Fruit fly (Drosophila melanogaster) whole organism, embryonic: ENCODE data around the gene ninaE.

Experiments
- CG10209 ChIP-seq: fragments of 200-800 bp; sonication (Bioruptor generic); optimal IDR thresholded peaks from 3 replicates; lab custom pipeline; 2017; ENCODE audit warnings: missing biosample characterization, mild to moderate bottlenecking, missing genetic modification characterization, missing genetic modification reagents
- CG10543 ChIP-seq: fragments of 200-800 bp; sonication (Bioruptor generic); optimal IDR thresholded peaks from 3 replicates; lab custom pipeline; 2017; ENCODE audit warnings: missing biosample characterization, mild to moderate bottlenecking, missing genetic modification characterization, moderate library complexity
- CG11723 ChIP-seq: fragments of 200-800 bp; sonication (Bioruptor generic); optimal IDR thresholded peaks from 2 replicates; lab custom pipeline; 2017; ENCODE audit warnings: missing biosample characterization, mild to moderate bottlenecking, missing genetic modification characterization
- CG12155 ChIP-seq: fragments of 200-800 bp; sonication (Bioruptor generic); optimal IDR thresholded peaks from 3 replicates; lab custom pipeline; 2016; ENCODE audit warnings: missing biosample characterization, missing genetic modification characterization
- CG12299 ChIP-seq: fragments of 200-800 bp; sonication (Bioruptor generic); optimal IDR thresholded peaks from 2 replicates; lab custom pipeline; 2018; ENCODE audit warnings: missing biosample characterization, mild to moderate bottlenecking, missing genetic modification characterization
- CG15601 ChIP-seq: fragments of 200-800 bp; sonication (Bioruptor generic); optimal IDR thresholded peaks from 3 replicates; lab custom pipeline; 2019; ENCODE audit warnings: missing biosample characterization, mild to moderate bottlenecking, missing genetic modification characterization, moderate library complexity
- CG17361 ChIP-seq: fragments of 200-800 bp; sonication (Bioruptor generic); IDR thresholded peaks from 3 replicates; pipeline ENCODE4 v1.3.6; 2022; ENCODE audit warnings: missing biosample characterization, missing genetic modification characterization
- CG2202 ChIP-seq: fragments of 200-800 bp; sonication (Bioruptor generic); optimal IDR thresholded peaks from 2 replicates; lab custom pipeline; 2018; ENCODE audit warnings: missing biosample characterization, mild to moderate bottlenecking, missing genetic modification characterization
- CG3726 ChIP-seq: fragments of 200-800 bp; sonication (Bioruptor generic); IDR thresholded peaks from 3 replicates; pipeline ENCODE4, ENCODE4 v1.3.6; 2022; ENCODE audit warnings: missing biosample characterization, missing genetic modification characterization
- CG4282 ChIP-seq: fragments of 200-800 bp; sonication (Bioruptor generic); optimal IDR thresholded peaks from 2 replicates; lab custom pipeline; 2016; ENCODE audit warnings: missing biosample characterization, missing genetic modification characterization
- CG6854 ChIP-seq: fragments of 200-800 bp; sonication (Bioruptor generic); optimal IDR thresholded peaks from 3 replicates; lab custom pipeline; 2017; ENCODE audit warnings: missing biosample characterization, mild to moderate bottlenecking, missing genetic modification characterization
- CG7372 ChIP-seq: fragments of 200-800 bp; sonication (Bioruptor generic); IDR thresholded peaks from 2 replicates; pipeline ENCODE4 v1.3.6; 2022; ENCODE audit warnings: missing biosample characterization, missing genetic modification characterization
- CG7556 ChIP-seq: fragments of 200-800 bp; sonication (Bioruptor generic); optimal IDR thresholded peaks from 2 replicates; lab custom pipeline; 2017; ENCODE audit warnings: missing biosample characterization, mild to moderate bottlenecking, missing genetic modification characterization
- CG7839 ChIP-seq: fragments of 200-800 bp; sonication (Bioruptor generic); optimal IDR thresholded peaks from 3 replicates; lab custom pipeline; 2018; ENCODE audit warnings: missing biosample characterization, mild to moderate bottlenecking, missing genetic modification characterization, moderate library complexity
- CG8359 ChIP-seq: fragments of 200-800 bp; sonication (Bioruptor generic); optimal IDR thresholded peaks from 2 replicates; lab custom pipeline; 2017; ENCODE audit warnings: missing biosample characterization, mild to moderate bottlenecking, missing genetic modification characterization, borderline replicate concordance
- CG8388 ChIP-seq: fragments of 200-800 bp; sonication (Bioruptor generic); optimal IDR thresholded peaks from 2 replicates; lab custom pipeline; 2019; ENCODE audit warnings: missing biosample characterization, mild to moderate bottlenecking, missing genetic modification characterization, moderate library complexity
- CG9932 ChIP-seq: fragments of 200-800 bp; sonication (Bioruptor generic); IDR thresholded peaks from 2 replicates; pipeline ENCODE4 v1.3.6; 2022; ENCODE audit warnings: missing biosample characterization, missing genetic modification characterization
- Deaf1 ChIP-seq: fragments of 200-800 bp; optimal IDR thresholded peaks from 3 replicates; lab custom pipeline; 2019; ENCODE audit warnings: missing biosample characterization, mild to moderate bottlenecking, missing genetic modification characterization, moderate library complexity
- ERR ChIP-seq: fragments of 200-800 bp; sonication (Bioruptor generic); optimal IDR thresholded peaks from 2 replicates; lab custom pipeline; 2016; ENCODE audit warnings: missing biosample characterization, missing genetic modification characterization
- Lhr ChIP-seq: fragments of 200-800 bp; sonication (Bioruptor generic); optimal IDR thresholded peaks from 3 replicates; lab custom pipeline; 2017; ENCODE audit warnings: mild to moderate bottlenecking, missing biosample characterization, missing genetic modification reagents, missing genetic modification characterization
- Lim3 ChIP-seq: fragments of 200-800 bp; sonication (Bioruptor generic); IDR thresholded peaks from 2 replicates; pipeline ENCODE4 v1.3.6; 2022; ENCODE audit warnings: missing biosample characterization, missing genetic modification characterization
- MBD-R2 ChIP-seq: fragments of 200-800 bp; sonication (Bioruptor generic); IDR thresholded peaks from 2 replicates; pipeline ENCODE4 v1.3.6; 2022; ENCODE audit warnings: missing biosample characterization, missing genetic modification characterization
- Mad ChIP-seq: fragments of 200-800 bp; sonication (Bioruptor generic); optimal IDR thresholded peaks from 2 replicates; lab custom pipeline; 2016; ENCODE audit warnings: missing biosample characterization, missing genetic modification characterization
- Meics ChIP-seq: fragments of 200-800 bp; sonication (Bioruptor generic); optimal IDR thresholded peaks from 2 replicates; lab custom pipeline; 2017; ENCODE audit warnings: missing biosample characterization, mild to moderate bottlenecking, missing genetic modification characterization
- Mes4 ChIP-seq: fragments of 200-800 bp; sonication (Bioruptor generic); optimal IDR thresholded peaks from 2 replicates; lab custom pipeline; 2016; ENCODE audit warnings: missing biosample characterization, missing genetic modification characterization
- Mrtf ChIP-seq: fragments of 200-800 bp; sonication (Bioruptor generic); IDR thresholded peaks from 3 replicates; pipeline ENCODE4 v1.3.6; 2022; ENCODE audit warnings: missing biosample characterization, missing genetic modification characterization
- NC2α ChIP-seq: fragments of 200-800 bp; sonication (Bioruptor generic); optimal IDR thresholded peaks from 2 replicates; lab custom pipeline; 2016; ENCODE audit warnings: missing biosample characterization, missing genetic modification characterization
- ab ChIP-seq: fragments of 200-800 bp; sonication (Bioruptor generic); optimal IDR thresholded peaks from 2 replicates; lab custom pipeline; 2016; ENCODE audit warnings: missing biosample characterization, missing genetic modification characterization
- chn ChIP-seq: fragments of 200-800 bp; sonication (Bioruptor generic); optimal IDR thresholded peaks from 2 replicates; lab custom pipeline; 2016; ENCODE audit warnings: missing biosample characterization, missing genetic modification characterization
- cwo ChIP-seq: fragments of 200-800 bp; sonication (Bioruptor generic); optimal IDR thresholded peaks from 3 replicates; lab custom pipeline; 2017; ENCODE audit warnings: missing biosample characterization, missing genetic modification characterization, mild to moderate bottlenecking, moderate library complexity, missing genetic modification reagents
- dmrt11E ChIP-seq: fragments of 200-800 bp; sonication (Bioruptor generic); optimal IDR thresholded peaks from 3 replicates; lab custom pipeline; 2018; ENCODE audit warnings: missing biosample characterization, mild to moderate bottlenecking, missing genetic modification characterization, moderate library complexity
- dpn ChIP-seq, 2 experiments: fragments of 200-800 bp; sonication (Bioruptor generic); optimal IDR thresholded peaks; 3 replicates each; lab custom pipeline; 2016; ENCODE audit warnings: missing biosample characterization in 2 of 2, missing genetic modification characterization in 2 of 2
- en ChIP-seq: fragments of 200-800 bp; sonication (Bioruptor generic); optimal IDR thresholded peaks from 2 replicates; lab custom pipeline; 2016; ENCODE audit warnings: missing biosample characterization, missing genetic modification characterization
- eve ChIP-seq, 2 experiments: fragments of >200 bp; optimal IDR thresholded peaks; 2 replicates each; lab custom pipeline; 2017; ENCODE audit warnings: missing biosample characterization in 2 of 2, missing genetic modification characterization in 2 of 2
- fru ChIP-seq: fragments of >200 bp; optimal IDR thresholded peaks from 2 replicates; lab custom pipeline; 2017
- ftz-f1 ChIP-seq: fragments of 200-800 bp; sonication (Bioruptor generic); optimal IDR thresholded peaks from 2 replicates; lab custom pipeline; 2016; ENCODE audit warnings: missing biosample characterization, missing genetic modification characterization
- gcm2 ChIP-seq: fragments of 200-800 bp; sonication (Bioruptor generic); optimal IDR thresholded peaks from 2 replicates; lab custom pipeline; 2016; ENCODE audit warnings: missing biosample characterization, missing genetic modification characterization
- grn ChIP-seq: fragments of 200-800 bp; sonication (Bioruptor generic); optimal IDR thresholded peaks from 3 replicates; lab custom pipeline; 2017; ENCODE audit warnings: missing biosample characterization, missing genetic modification characterization
- h ChIP-seq: fragments of >200 bp; optimal IDR thresholded peaks from 2 replicates; lab custom pipeline; 2017
- ind ChIP-seq: fragments of 200-800 bp; sonication (Bioruptor generic); optimal IDR thresholded peaks from 3 replicates; lab custom pipeline; 2016; ENCODE audit warnings: missing biosample characterization, missing genetic modification characterization
- kay ChIP-seq: fragments of 200-800 bp; sonication (Bioruptor generic); optimal IDR thresholded peaks from 2 replicates; lab custom pipeline; 2016; ENCODE audit warnings: missing biosample characterization, missing genetic modification characterization
- lola ChIP-seq, 3 experiments: fragments of >200 bp in 2 of 3; fragments of 200-800 bp in 1 of 3; sonication (Bioruptor generic) in 1 of 3; optimal IDR thresholded peaks; 2 replicates each; lab custom pipeline; 2017 to 2019; ENCODE audit warnings: missing biosample characterization in 3 of 3, missing genetic modification characterization in 3 of 3, mild to moderate bottlenecking in 1 of 3, moderate library complexity in 1 of 3
- luna ChIP-seq: fragments of 200-800 bp; sonication (Bioruptor generic); optimal IDR thresholded peaks from 2 replicates; lab custom pipeline; 2016; ENCODE audit warnings: missing biosample characterization, missing genetic modification characterization
- mirr ChIP-seq: fragments of 200-800 bp; sonication (Bioruptor generic); optimal IDR thresholded peaks from 3 replicates; lab custom pipeline; 2018; ENCODE audit warnings: missing biosample characterization, mild to moderate bottlenecking, missing genetic modification characterization
- odd ChIP-seq: fragments of 200-800 bp; sonication (Bioruptor generic); optimal IDR thresholded peaks from 2 replicates; lab custom pipeline; 2017; ENCODE audit warnings: missing biosample characterization, mild to moderate bottlenecking, missing genetic modification characterization
- pan ChIP-seq, 4 experiments: fragments of >200 bp in 3 of 4; fragments of 200-800 bp in 1 of 4; sonication (Bioruptor generic) in 1 of 4; optimal IDR thresholded peaks in 3 of 4; IDR thresholded peaks in 1 of 4; 2 replicates each; pipeline versions ENCODE4 v1.3.6 to Lab custom; 2017 to 2022; ENCODE audit warnings: missing biosample characterization in 2 of 4, missing genetic modification characterization in 2 of 4, mixed read lengths in 1 of 4
- repo ChIP-seq: fragments of 200-800 bp; sonication (Bioruptor generic); optimal IDR thresholded peaks from 2 replicates; lab custom pipeline; 2016; ENCODE audit warnings: missing biosample characterization, missing genetic modification characterization
- sob ChIP-seq: fragments of 200-800 bp; sonication (Bioruptor generic); IDR thresholded peaks from 2 replicates; pipeline ENCODE4 v1.3.6; 2022; ENCODE audit warnings: missing biosample characterization, missing genetic modification characterization
- usp ChIP-seq: fragments of >200 bp; optimal IDR thresholded peaks from 2 replicates; lab custom pipeline; 2017; ENCODE audit warnings: missing biosample characterization, missing genetic modification characterization
- yki ChIP-seq: fragments of >200 bp; optimal IDR thresholded peaks from 3 replicates; lab custom pipeline; 2018
- zf30C ChIP-seq: fragments of 200-800 bp; sonication (Bioruptor generic); optimal IDR thresholded peaks from 3 replicates; lab custom pipeline; 2018; ENCODE audit warnings: missing biosample characterization, mild to moderate bottlenecking, missing genetic modification characterization

ninaE gene

DNA sequence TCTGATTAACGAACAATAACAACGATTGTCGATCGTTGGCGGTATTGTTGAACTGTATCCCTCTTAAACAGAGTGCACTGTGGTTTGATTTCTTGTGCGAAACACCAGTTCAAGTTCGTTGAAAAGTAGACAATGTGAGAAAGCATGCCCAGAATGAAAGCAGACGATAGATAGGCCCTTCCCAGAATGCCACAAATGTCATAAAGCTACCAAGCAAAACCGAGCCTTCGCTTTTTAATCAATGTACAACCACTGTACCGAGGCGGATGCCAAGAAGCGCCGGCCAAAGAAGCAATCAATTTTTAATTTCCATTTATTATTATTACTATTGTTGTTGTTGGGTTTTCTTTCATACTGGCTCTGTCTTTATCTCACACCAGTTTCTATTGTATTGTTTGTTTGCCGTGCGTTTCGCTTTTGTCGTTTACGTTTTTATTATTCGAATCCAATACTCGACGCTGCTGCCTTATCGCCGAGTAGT is 20.9 kb upstream of the ninaE start (continued):
- no peak for TF ChIP-seq pan (optimal IDR thresholded peaks at IDR 0.05; lab: Kevin White, UChicago)
- peak in 1 of 2 experiments; percentile 91 for TF ChIP-seq pan (GFP tag; optimal IDR thresholded peaks at IDR 0.05 in 1 of 2, IDR thresholded peaks at IDR 0.05 in 1 of 2)
- TF ChIP-seq Lim3 (GFP tag; lab: Robert Waterston, UW), result peak; percentile 66
- TF ChIP-seq fru (lab: Kevin White, UChicago), result no peak
- peak; percentile 72 for TF ChIP-seq ab (GFP tag; lab: Kevin White, UChicago)
- TF ChIP-seq kay, result peak; percentile 65
- TF ChIP-seq CG10543 (GFP tag; lab: Kevin White, UChicago), result no peak
- peak; percentile 88 for TF ChIP-seq ind
- peak in 1 of 3 experiments; percentile 11 for TF ChIP-seq lola (GFP tag; optimal IDR thresholded peaks at IDR 0.05; lab: Kevin White, UChicago)
- TF ChIP-seq CG10209, result peak; percentile 83
- TF ChIP-seq dpn (GFP tag; optimal IDR thresholded peaks at IDR 0.05; lab: Kevin White, UChicago), result peak; percentile 81 to 91
- peak; percentile 85 for TF ChIP-seq Meics (GFP tag; lab: Kevin White, UChicago)
- TF ChIP-seq MBD-R2 (GFP tag; lab: Robert Waterston, UW), result peak; percentile 61; the same call in 1 of the 2 replicates
- peak; percentile 49 for TF ChIP-seq CG12299 (tag; lab: Kevin White, UChicago)
- TF ChIP-seq chn (GFP tag; lab: Kevin White, UChicago), result peak; percentile 83
- peak; percentile 56 for TF ChIP-seq CG8359 (GFP tag; lab: Kevin White, UChicago)
- TF ChIP-seq sob (GFP tag; lab: Robert Waterston, UW), result peak; percentile 85
- TF ChIP-seq h (lab: Kevin White, UChicago), result no peak
- TF ChIP-seq CG11723 (GFP tag; lab: Kevin White, UChicago), result peak; percentile 38
- peak; percentile 82 for TF ChIP-seq Mrtf
- peak; percentile 79 for TF ChIP-seq odd
- TF ChIP-seq CG2202 (tag; lab: Kevin White, UChicago), result peak; percentile 40
- TF ChIP-seq grn, result no peak
- TF ChIP-seq eve (GFP tag; optimal IDR thresholded peaks at IDR 0.05; lab: Kevin White, UChicago), result no peak
- TF ChIP-seq CG4282 (GFP tag; lab: Kevin White, UChicago), result peak; percentile 73
- peak; percentile 84 for TF ChIP-seq CG7556
- peak; percentile 51 for TF ChIP-seq luna (GFP tag; lab: Kevin White, UChicago)
- TF ChIP-seq CG3726 (GFP tag; lab: Robert Waterston, UW), result 0 out of 3 replicates have a peak, but pooled peaks have one; percentile 49
- peak; percentile 47 for TF ChIP-seq Deaf1
- peak; percentile 67 for TF ChIP-seq repo (GFP tag; lab: Kevin White, UChicago)
- TF ChIP-seq cwo (GFP tag; lab: Kevin White, UChicago), result peak; percentile 79
- TF ChIP-seq NC2α (GFP tag; lab: Kevin White, UChicago), result peak; percentile 57
- peak; percentile 76 for TF ChIP-seq CG9932
- TF ChIP-seq dmrt11E (tag; lab: Kevin White, UChicago), result peak; percentile 55
- peak; percentile 67 for TF ChIP-seq CG17361 (GFP tag; lab: Robert Waterston, UW)
- TF ChIP-seq CG8388 (GFP tag; lab: Kevin White, UChicago), result peak; percentile 73
- TF ChIP-seq CG7839 (tag; lab: Kevin White, UChicago), result peak; percentile 78
- peak; percentile 72 for TF ChIP-seq en (GFP tag; lab: Kevin White, UChicago)
- peak; percentile 82 for TF ChIP-seq CG12155 (GFP tag; lab: Kevin White, UChicago)
- no peak for TF ChIP-seq zf30C
- no peak for TF ChIP-seq ftz-f1 (GFP tag; lab: Kevin White, UChicago)
- peak; percentile 35 for TF ChIP-seq CG6854 (GFP tag; lab: Kevin White, UChicago)
- peak; percentile 63 for TF ChIP-seq CG7372 (GFP tag; lab: Robert Waterston, UW)
- TF ChIP-seq mirr, result peak; percentile 10
- TF ChIP-seq gcm2 (GFP tag; lab: Kevin White, UChicago), result peak; percentile 56
- TF ChIP-seq Lhr (GFP tag; lab: Kevin White, UChicago), result no peak
- TF ChIP-seq CG15601, result peak; percentile 45
- TF ChIP-seq yki (lab: Kevin White, UChicago), result no peak
- TF ChIP-seq usp, result no peak
- peak; percentile 80 for TF ChIP-seq Mad (GFP tag; lab: Kevin White, UChicago)
- peak; percentile 42 for TF ChIP-seq Mes4 (GFP tag; lab: Kevin White, UChicago)
- peak; percentile 14 for TF ChIP-seq ERR (GFP tag; lab: Kevin White, UChicago)
